Fruit fly (Drosophila melanogaster): ENCODE measurements around the gene Septin2.

The Septin2 gene

dm6 chr3R:20574535-20574980 lies 13.6 kb downstream of the Septin2 start (continued):
- TF ChIP-seq Poxn (GFP tag; IDR thresholded peaks at IDR 0.05): no peak
- TF ChIP-seq Adf1 (GFP tag; IDR thresholded peaks at IDR 0.05): no peak; the same call in 1 of the 2 replicates
- TF ChIP-seq ap (GFP tag; IDR thresholded peaks at IDR 0.05): no peak
- TF ChIP-seq CG9727 (GFP tag; optimal IDR thresholded peaks at IDR 0.05): peak; percentile 17
- TF ChIP-seq mam (GFP tag; optimal IDR thresholded peaks at IDR 0.05): no peak
- no peak for TF ChIP-seq CG12236 (GFP tag; optimal IDR thresholded peaks at IDR 0.05)
- no peak for TF ChIP-seq CG15011 (GFP tag; optimal IDR thresholded peaks at IDR 0.05)
- no peak for TF ChIP-seq pita (GFP tag; optimal IDR thresholded peaks at IDR 0.05)
- TF ChIP-seq CG6175 (GFP tag; IDR thresholded peaks at IDR 0.05): no peak
- TF ChIP-seq CG9876 (GFP tag; optimal IDR thresholded peaks at IDR 0.05): no peak
- no peak for TF ChIP-seq Jarid2 (GFP tag; optimal IDR thresholded peaks at IDR 0.05)
- TF ChIP-seq nerfin-2 (GFP tag; IDR thresholded peaks at IDR 0.05; ENCODE audit: partially characterized antibody): no peak
- TF ChIP-seq sqz (GFP tag; optimal IDR thresholded peaks at IDR 0.05): no peak
- no peak for TF ChIP-seq crc (GFP tag; optimal IDR thresholded peaks at IDR 0.05)
- TF ChIP-seq CG17912 (GFP tag; optimal IDR thresholded peaks at IDR 0.05): no peak
- no peak for TF ChIP-seq btn (GFP tag; optimal IDR thresholded peaks at IDR 0.05)
- no peak for TF ChIP-seq CG10654 (GFP tag; optimal IDR thresholded peaks at IDR 0.05)
- no peak for TF ChIP-seq CG18764 (GFP tag; optimal IDR thresholded peaks at IDR 0.05)
- no peak for TF ChIP-seq CG12299 (tag; optimal IDR thresholded peaks at IDR 0.05)
- TF ChIP-seq ranshi (GFP tag; IDR thresholded peaks at IDR 0.05): no peak
- no peak for TF ChIP-seq esg (GFP tag; conservative IDR thresholded peaks at IDR 0.05)
- no peak for TF ChIP-seq lov (optimal IDR thresholded peaks at IDR 0.05)
- 0 out of 3 replicates have a peak, but pooled peaks have one; percentile 55 for TF ChIP-seq lov (GFP tag; IDR thresholded peaks at IDR 0.05)
- no peak for TF ChIP-seq CG7839 (tag; optimal IDR thresholded peaks at IDR 0.05)
- no peak for TF ChIP-seq CG11093 (GFP tag; IDR thresholded peaks at IDR 0.05)
- TF ChIP-seq bcd (GFP tag; optimal IDR thresholded peaks at IDR 0.05): no peak
- TF ChIP-seq ash1 (GFP tag; optimal IDR thresholded peaks at IDR 0.05): no peak
- no peak for TF ChIP-seq Ssrp (tag; optimal IDR thresholded peaks at IDR 0.05)
- TF ChIP-seq CG8388 (GFP tag; optimal IDR thresholded peaks at IDR 0.05): no peak
- no peak for TF ChIP-seq CG7745 (tag; optimal IDR thresholded peaks at IDR 0.05)
- TF ChIP-seq ken (GFP tag; IDR thresholded peaks at IDR 0.05): no peak
- TF ChIP-seq CG10979 (tag; optimal IDR thresholded peaks at IDR 0.05): no peak
- TF ChIP-seq CG2889 (GFP tag; IDR thresholded peaks at IDR 0.05): no peak
- peak; percentile 72; the same call in 3 of the 4 replicates for TF ChIP-seq chinmo (GFP tag; IDR thresholded peaks at IDR 0.05; ENCODE audit: partially characterized antibody)
- TF ChIP-seq CG32767 (GFP tag; IDR thresholded peaks at IDR 0.05): no peak
- TF ChIP-seq TFAM (GFP tag; optimal IDR thresholded peaks at IDR 0.05): no peak
- no peak for TF ChIP-seq tio (GFP tag; optimal IDR thresholded peaks at IDR 0.05)
- no peak for TF ChIP-seq CG33557 (GFP tag; optimal IDR thresholded peaks at IDR 0.05)
- TF ChIP-seq inv (GFP tag; IDR thresholded peaks at IDR 0.05; ENCODE audit: partially characterized antibody): no peak
- TF ChIP-seq gro (GFP tag; optimal IDR thresholded peaks at IDR 0.05): peak; percentile 49
- no peak for TF ChIP-seq NC2β (GFP tag; optimal IDR thresholded peaks at IDR 0.05)
- no peak for TF ChIP-seq CG2120 (GFP tag; optimal IDR thresholded peaks at IDR 0.05)
- TF ChIP-seq z (GFP tag; IDR thresholded peaks at IDR 0.05): no peak
- no peak for TF ChIP-seq CG16813 (GFP tag; IDR thresholded peaks at IDR 0.05; ENCODE audit: partially characterized antibody)
- no peak for TF ChIP-seq shn (GFP tag; optimal IDR thresholded peaks at IDR 0.05)
- TF ChIP-seq H15 (GFP tag; IDR thresholded peaks at IDR 0.05): no peak
- peak; percentile 42 for TF ChIP-seq PHDP (tag; optimal IDR thresholded peaks at IDR 0.05)
- TF ChIP-seq Mad (GFP tag; optimal IDR thresholded peaks at IDR 0.05): no peak
- TF ChIP-seq Fer1 (GFP tag; optimal IDR thresholded peaks at IDR 0.05): peak; percentile 40
- TF ChIP-seq dati (GFP tag; IDR thresholded peaks at IDR 0.05): no peak
- TF ChIP-seq CG17802 (tag; optimal IDR thresholded peaks at IDR 0.05): no peak
- peak; percentile 8; the same call in 1 of the 2 replicates for TF ChIP-seq onecut (GFP tag; IDR thresholded peaks at IDR 0.05)
